Worm (Caenorhabditis elegans): ENCODE data around the gene K11H3.8.
A peak's percentile ranks its signal among the peaks of the same experiment; 100 is the strongest.

K11H3.8 gene

ce11 chrIII:9826005-9826404 lies 9.0 kb upstream of the K11H3.8 start (continued):
- TF ChIP-seq vab-15 (tag; optimal IDR thresholded peaks at IDR 0.05) (no peak), egl-27 (tag; optimal IDR thresholded peaks at IDR 0.05) (no peak), unc-30 (tag; optimal IDR thresholded peaks at IDR 0.05) (no peak), mdl-1 (tag; optimal IDR thresholded peaks at IDR 0.05) (peak in 1 of 2 experiments; percentile 66), zag-1 (tag; optimal IDR thresholded peaks at IDR 0.05) (no peak), nhr-20 (tag; optimal IDR thresholded peaks at IDR 0.05) (peak; percentile 71), ces-1 (GFP tag; optimal IDR thresholded peaks at IDR 0.05) (no peak), snu-23 (GFP tag; optimal IDR thresholded peaks at IDR 0.05) (peak; percentile 75)

ce11 chrIII:9827163-9827951 lies 7.6 kb upstream of the K11H3.8 start, which contains the start of the genes ZK632.10 and ZK632.11:
Gene ZK632.10 (minus strand): TSS chrIII:9827722.
Gene ZK632.11 (plus strand): TSS chrIII:9827915.
- TF ChIP-seq vab-15 (tag; optimal IDR thresholded peaks at IDR 0.05): no peak
- no peak for TF ChIP-seq nhr-28 (tag; optimal IDR thresholded peaks at IDR 0.05)
- no peak for TF ChIP-seq alr-1 (tag; optimal IDR thresholded peaks at IDR 0.05; ENCODE audit: borderline replicate concordance)
- no peak for TF ChIP-seq irx-1 (tag; optimal IDR thresholded peaks at IDR 0.05)
- no peak for TF ChIP-seq hlh-17 (GFP tag; optimal IDR thresholded peaks at IDR 0.05; ENCODE audit: borderline replicate concordance)
- TF ChIP-seq Y116A8C.19 (tag; optimal IDR thresholded peaks at IDR 0.05; ENCODE audit: borderline replicate concordance): no peak
- TF ChIP-seq nhr-12 (tag; optimal IDR thresholded peaks at IDR 0.05): no peak
- no peak for TF ChIP-seq egl-13 (tag; optimal IDR thresholded peaks at IDR 0.05)
- TF ChIP-seq nhr-76 (tag; optimal IDR thresholded peaks at IDR 0.05): no peak
- TF ChIP-seq mep-1 (tag; optimal IDR thresholded peaks at IDR 0.05): peak; percentile 81
- TF ChIP-seq isw-1 (GFP tag; IDR thresholded peaks at IDR 0.05): peak; percentile 16; the same call in 1 of the 2 replicates
- TF ChIP-seq rnt-1 (tag; optimal IDR thresholded peaks at IDR 0.05): peak; percentile 55
- no peak for TF ChIP-seq fos-1 (tag; optimal IDR thresholded peaks at IDR 0.05)
- peak; percentile 46 for TF ChIP-seq snu-23 (GFP tag; optimal IDR thresholded peaks at IDR 0.05)
- TF ChIP-seq ceh-8 (GFP tag; optimal IDR thresholded peaks at IDR 0.05): no peak
- peak; percentile 70 for TF ChIP-seq blmp-1 (tag; optimal IDR thresholded peaks at IDR 0.05)
- TF ChIP-seq ztf-4 (tag; optimal IDR thresholded peaks at IDR 0.05): no peak
- no peak for TF ChIP-seq ces-1 (GFP tag; optimal IDR thresholded peaks at IDR 0.05)
- TF ChIP-seq fkh-4 (tag; optimal IDR thresholded peaks at IDR 0.05; ENCODE audit: borderline replicate concordance): no peak
- TF ChIP-seq mef-2 (tag; optimal IDR thresholded peaks at IDR 0.05): no peak
- TF ChIP-seq efl-1 (optimal IDR thresholded peaks at IDR 0.05): peak; percentile 47 to 48
- peak in 1 of 2 experiments; percentile 59 for TF ChIP-seq efl-1 (GFP tag; optimal IDR thresholded peaks at IDR 0.05 in 1 of 2)
- no peak for TF ChIP-seq ceh-63 (GFP tag; optimal IDR thresholded peaks at IDR 0.05)
- TF ChIP-seq lir-3 (tag; optimal IDR thresholded peaks at IDR 0.05; ENCODE audit: poor library complexity): no peak
- TF ChIP-seq C16A3.4 (tag; optimal IDR thresholded peaks at IDR 0.05): peak; percentile 55
- no peak for TF ChIP-seq tlp-1 (tag; optimal IDR thresholded peaks at IDR 0.05)
- TF ChIP-seq fkh-8 (tag; optimal IDR thresholded peaks at IDR 0.05): peak; percentile 15
- no peak for TF ChIP-seq nhr-20 (tag; optimal IDR thresholded peaks at IDR 0.05)
- no peak for TF ChIP-seq xbp-1 (tag; optimal IDR thresholded peaks at IDR 0.05)
- peak; percentile 46 for TF ChIP-seq nhr-47 (tag; optimal IDR thresholded peaks at IDR 0.05)
- TF ChIP-seq ets-5 (GFP tag; IDR thresholded peaks at IDR 0.05): no peak
- TF ChIP-seq nhr-85 (tag): peak; percentile 53
- TF ChIP-seq unc-98 (GFP tag; IDR thresholded peaks at IDR 0.05): no peak
- no peak for TF ChIP-seq pag-3 (tag; optimal IDR thresholded peaks at IDR 0.05; ENCODE audit: borderline replicate concordance, insufficient read depth)
- TF ChIP-seq nhr-237 (tag; optimal IDR thresholded peaks at IDR 0.05): no peak
- no peak for TF ChIP-seq grh-1 (GFP tag; IDR thresholded peaks at IDR 0.05)
- peak; percentile 81 for TF ChIP-seq skn-1 (tag; optimal IDR thresholded peaks at IDR 0.05)
- TF ChIP-seq dsc-1 (tag; optimal IDR thresholded peaks at IDR 0.05): no peak
- no peak for TF ChIP-seq ama-1 (optimal IDR thresholded peaks at IDR 0.05)
- TF ChIP-seq mab-9 (GFP tag; IDR thresholded peaks at IDR 0.05): no peak
- peak; percentile 87 for TF ChIP-seq F16B12.6 (tag; optimal IDR thresholded peaks at IDR 0.05)
- no peak for TF ChIP-seq zag-1 (tag; optimal IDR thresholded peaks at IDR 0.05)
- TF ChIP-seq aly-2 (tag; optimal IDR thresholded peaks at IDR 0.05): no peak
- no peak for TF ChIP-seq unc-86 (tag; optimal IDR thresholded peaks at IDR 0.05)
- TF ChIP-seq C04F5.9 (tag; optimal IDR thresholded peaks at IDR 0.05): peak; percentile 3
- no peak for TF ChIP-seq sox-4 (tag; optimal IDR thresholded peaks at IDR 0.05)
- no peak for TF ChIP-seq sptf-1 (tag; optimal IDR thresholded peaks at IDR 0.05)
